Fruit fly (Drosophila melanogaster) whole organism, prepupa: ENCODE results near the gene RIOK1.

ENCODE experiments used
- Blimp-1 ChIP-seq: fragments of 200-800 bp; sonication (Bioruptor generic); optimal IDR thresholded peaks from 3 replicates; lab custom pipeline; 2017; ENCODE audit warnings: missing biosample characterization, missing genetic modification characterization, mild to moderate bottlenecking, moderate library complexity, missing genetic modification reagents
- CG10631 ChIP-seq: fragments of 200-800 bp; sonication (Bioruptor generic); optimal IDR thresholded peaks from 2 replicates; lab custom pipeline; 2016; ENCODE audit warnings: missing biosample characterization, missing genetic modification characterization
- CG10669 ChIP-seq: fragments of 200-800 bp; sonication (Bioruptor generic); optimal IDR thresholded peaks from 3 replicates; lab custom pipeline; 2018; ENCODE audit warnings: missing biosample characterization, mild to moderate bottlenecking, missing genetic modification characterization, moderate library complexity
- CG11294 ChIP-seq: fragments of 200-800 bp; sonication (Bioruptor generic); IDR thresholded peaks from 2 replicates; pipeline ENCODE4 v1.3.6; 2022; ENCODE audit warnings: missing biosample characterization, missing genetic modification characterization
- CG15336 ChIP-seq: fragments of 200-800 bp; sonication (Bioruptor generic); IDR thresholded peaks from 2 replicates; pipeline ENCODE4 v1.3.6; 2022; ENCODE audit warnings: missing biosample characterization, missing genetic modification characterization
- CG1621 ChIP-seq: fragments of 200-800 bp; sonication (Bioruptor generic); optimal IDR thresholded peaks from 3 replicates; lab custom pipeline; 2018; ENCODE audit warnings: missing biosample characterization, mild to moderate bottlenecking, missing genetic modification characterization
- CG16779 ChIP-seq: fragments of 200-800 bp; sonication (Bioruptor generic); optimal IDR thresholded peaks from 3 replicates; lab custom pipeline; 2017; ENCODE audit warnings: missing biosample characterization, mild to moderate bottlenecking, missing genetic modification characterization
- CG3032 ChIP-seq: fragments of 200-800 bp; optimal IDR thresholded peaks from 2 replicates; lab custom pipeline; 2019; ENCODE audit warnings: missing biosample characterization, mild to moderate bottlenecking, missing genetic modification characterization, moderate library complexity
- CG34406 ChIP-seq: fragments of 200-800 bp; sonication (Bioruptor generic); optimal IDR thresholded peaks from 3 replicates; lab custom pipeline; 2016; ENCODE audit warnings: missing biosample characterization, missing genetic modification characterization
- CG4318 ChIP-seq: fragments of 200-800 bp; sonication (Bioruptor generic); optimal IDR thresholded peaks from 3 replicates; lab custom pipeline; 2017; ENCODE audit warnings: missing biosample characterization, mild to moderate bottlenecking, missing genetic modification characterization
- CG6163 ChIP-seq: fragments of 200-800 bp; sonication (Bioruptor generic); IDR thresholded peaks from 3 replicates; pipeline ENCODE4 v1.3.6; 2022; ENCODE audit warnings: missing biosample characterization, missing genetic modification characterization
- CG6808 ChIP-seq: fragments of 200-800 bp; sonication (Bioruptor generic); optimal IDR thresholded peaks from 3 replicates; lab custom pipeline; 2017; ENCODE audit warnings: missing biosample characterization, missing genetic modification characterization, mild to moderate bottlenecking, moderate library complexity, missing genetic modification reagents
- CG6854 ChIP-seq: fragments of 200-800 bp; sonication (Bioruptor generic); optimal IDR thresholded peaks from 2 replicates; lab custom pipeline; 2017; ENCODE audit warnings: missing biosample characterization, mild to moderate bottlenecking, missing genetic modification characterization
- CG7368 ChIP-seq: fragments of 200-800 bp; sonication (Bioruptor generic); optimal IDR thresholded peaks from 3 replicates; lab custom pipeline; 2016; ENCODE audit warnings: missing biosample characterization, missing genetic modification characterization
- CG8119 ChIP-seq: fragments of 200-800 bp; sonication (Bioruptor generic); IDR thresholded peaks from 3 replicates; pipeline ENCODE4 v1.3.6; 2022; ENCODE audit warnings: missing biosample characterization, missing genetic modification characterization
- CG8319 ChIP-seq: fragments of 200-800 bp; sonication (Bioruptor generic); optimal IDR thresholded peaks from 3 replicates; lab custom pipeline; 2016; ENCODE audit warnings: missing biosample characterization, missing genetic modification characterization
- CG8632 ChIP-seq: fragments of 200-800 bp; sonication (Bioruptor generic); optimal IDR thresholded peaks from 3 replicates; lab custom pipeline; 2016; ENCODE audit warnings: missing biosample characterization, missing genetic modification characterization
- CG9139 ChIP-seq: fragments of 200-800 bp; sonication (Bioruptor generic); optimal IDR thresholded peaks from 3 replicates; lab custom pipeline; 2017; ENCODE audit warnings: missing biosample characterization, mild to moderate bottlenecking, missing genetic modification characterization
- Eip75B ChIP-seq: fragments of 200-800 bp; sonication (Bioruptor generic); optimal IDR thresholded peaks from 3 replicates; lab custom pipeline; 2016; ENCODE audit warnings: missing biosample characterization, missing genetic modification characterization
- Eip78C ChIP-seq: fragments of 200-800 bp; sonication (Bioruptor generic); peaks from one replicate; lab custom pipeline; 2016; ENCODE audit warnings: missing biosample characterization, missing genetic modification characterization
- Ets21C ChIP-seq: fragments of 200-800 bp; sonication (Bioruptor generic); optimal IDR thresholded peaks from 3 replicates; lab custom pipeline; 2016; ENCODE audit warnings: missing biosample characterization, missing genetic modification characterization
- Ets96B ChIP-seq: fragments of 200-800 bp; optimal IDR thresholded peaks from 2 replicates; lab custom pipeline; 2019; ENCODE audit warnings: missing biosample characterization, mild to moderate bottlenecking, missing genetic modification characterization, moderate library complexity
- Gug ChIP-seq: fragments of 200-800 bp; sonication (Bioruptor generic); IDR thresholded peaks from 2 replicates; pipeline ENCODE4 v1.3.6; 2022; ENCODE audit warnings: missing biosample characterization, missing genetic modification characterization
- Hr38 ChIP-seq: sonication (Bioruptor generic); optimal IDR thresholded peaks from 2 replicates; lab custom pipeline; 2016; ENCODE audit warnings: missing biosample characterization, missing genetic modification characterization
- Hr39 ChIP-seq: fragments of 200-800 bp; sonication (Bioruptor generic); optimal IDR thresholded peaks from 2 replicates; lab custom pipeline; 2016; ENCODE audit warnings: missing biosample characterization, missing genetic modification characterization
- Hr4 ChIP-seq: fragments of 200-800 bp; sonication (Bioruptor generic); optimal IDR thresholded peaks from 3 replicates; lab custom pipeline; 2016; ENCODE audit warnings: missing biosample characterization, missing genetic modification characterization
- Lpt ChIP-seq: fragments of 200-800 bp; sonication (Bioruptor generic); optimal IDR thresholded peaks from 3 replicates; lab custom pipeline; 2016; ENCODE audit warnings: missing biosample characterization, missing genetic modification characterization
- Met ChIP-seq: fragments of 200-800 bp; sonication (Bioruptor generic); optimal IDR thresholded peaks from 3 replicates; lab custom pipeline; 2016; ENCODE audit warnings: missing biosample characterization, missing genetic modification characterization
- OdsH ChIP-seq: fragments of 200-800 bp; sonication (Bioruptor generic); optimal IDR thresholded peaks from 3 replicates; lab custom pipeline; 2016; ENCODE audit warnings: missing biosample characterization, missing genetic modification characterization
- Sox102F ChIP-seq: fragments of 200-800 bp; sonication (Bioruptor generic); optimal IDR thresholded peaks from 2 replicates; lab custom pipeline; 2016; ENCODE audit warnings: missing biosample characterization, mild to moderate bottlenecking, missing genetic modification characterization
- Sox14 ChIP-seq: fragments of 200-800 bp; sonication (Bioruptor generic); optimal IDR thresholded peaks from 3 replicates; lab custom pipeline; 2016; ENCODE audit warnings: missing biosample characterization, missing genetic modification characterization
- achi ChIP-seq: fragments of 200-800 bp; sonication (Bioruptor generic); optimal IDR thresholded peaks from 3 replicates; lab custom pipeline; 2016; ENCODE audit warnings: missing biosample characterization, missing genetic modification characterization
- dac ChIP-seq: fragments of 200-800 bp; sonication (Bioruptor generic); optimal IDR thresholded peaks from 2 replicates; lab custom pipeline; 2017; ENCODE audit warnings: missing biosample characterization, mild to moderate bottlenecking, missing genetic modification characterization
- dsx ChIP-seq: fragments of 200-800 bp; optimal IDR thresholded peaks from 3 replicates; lab custom pipeline; 2019; ENCODE audit warnings: missing biosample characterization, mild to moderate bottlenecking, missing genetic modification characterization, moderate library complexity; ENCODE audit not compliant: poor library complexity, severe bottlenecking
- eg ChIP-seq: fragments of 200-800 bp; sonication (Bioruptor generic); IDR thresholded peaks from 3 replicates; pipeline ENCODE4 v1.3.6; 2022; ENCODE audit warnings: missing biosample characterization, missing genetic modification characterization
- esn ChIP-seq: fragments of 200-800 bp; sonication (Bioruptor generic); optimal IDR thresholded peaks from 2 replicates; lab custom pipeline; 2016; ENCODE audit warnings: missing biosample characterization, mild to moderate bottlenecking, missing genetic modification characterization, moderate library complexity
- fd59A ChIP-seq: fragments of 200-800 bp; sonication (Bioruptor generic); optimal IDR thresholded peaks from 2 replicates; lab custom pipeline; 2017; ENCODE audit warnings: missing biosample characterization, mild to moderate bottlenecking, missing genetic modification characterization, missing genetic modification reagents
- fkh ChIP-seq: fragments of 200-800 bp; sonication (Bioruptor generic); optimal IDR thresholded peaks from 3 replicates; lab custom pipeline; 2017; ENCODE audit warnings: missing biosample characterization, mild to moderate bottlenecking, missing genetic modification characterization, moderate library complexity
- lz ChIP-seq: fragments of 200-800 bp; sonication (Bioruptor generic); optimal IDR thresholded peaks from 3 replicates; lab custom pipeline; 2016; ENCODE audit warnings: missing biosample characterization, missing genetic modification characterization
- net ChIP-seq: fragments of 200-800 bp; sonication (Bioruptor generic); optimal IDR thresholded peaks from 3 replicates; lab custom pipeline; 2016; ENCODE audit warnings: missing biosample characterization, missing genetic modification characterization
- spab ChIP-seq: fragments of 200-800 bp; sonication (Bioruptor generic); optimal IDR thresholded peaks from 2 replicates; lab custom pipeline; 2017; ENCODE audit warnings: missing biosample characterization, mild to moderate bottlenecking, missing genetic modification characterization, missing genetic modification reagents
- svp ChIP-seq: fragments of 200-800 bp; sonication (Bioruptor generic); peaks from one replicate; lab custom pipeline; 2016; ENCODE audit warnings: missing biosample characterization, missing genetic modification characterization
- topi ChIP-seq: fragments of 200-800 bp; sonication (Bioruptor generic); optimal IDR thresholded peaks from 3 replicates; lab custom pipeline; 2016; ENCODE audit warnings: missing biosample characterization, missing genetic modification characterization
- vri ChIP-seq: fragments of 200-800 bp; sonication (Bioruptor generic); optimal IDR thresholded peaks from 3 replicates; lab custom pipeline; 2016; ENCODE audit warnings: missing biosample characterization, mild to moderate bottlenecking, missing genetic modification characterization

The RIOK1 gene

DNA sequence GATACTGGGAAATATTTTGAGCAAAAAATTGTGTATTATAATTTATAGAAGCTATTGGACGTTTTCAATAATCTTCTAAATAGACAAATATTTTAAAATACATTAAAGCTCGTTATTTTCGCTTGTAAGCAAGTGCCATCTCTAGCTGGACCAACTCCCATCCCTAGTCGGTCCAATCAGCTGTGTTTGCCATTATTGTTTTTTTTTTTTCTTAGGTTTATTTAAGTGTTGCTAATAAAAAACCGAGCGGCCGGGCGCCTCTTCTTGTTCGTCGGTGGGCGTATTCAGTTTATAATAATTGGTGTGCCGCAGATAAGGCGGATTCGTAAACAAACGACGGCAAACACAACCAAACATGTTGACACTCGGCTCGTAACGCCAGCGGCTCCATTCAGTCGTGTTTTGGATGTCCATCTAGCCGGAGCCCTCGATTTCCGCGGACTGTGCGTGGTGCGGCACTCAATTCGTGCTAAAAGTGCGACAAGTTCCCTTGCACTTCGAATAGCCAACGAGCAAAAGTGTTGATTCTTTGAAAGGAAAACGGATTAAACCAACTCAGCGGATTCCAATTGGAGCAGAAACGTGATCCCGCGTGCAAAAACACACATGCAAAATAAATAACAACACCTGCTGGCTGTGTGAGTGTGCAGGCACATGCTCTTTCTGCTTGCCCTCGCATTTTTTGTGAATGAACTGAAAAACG is 35.7 kb upstream of the RIOK1 start, which contains the start of gene Sugb (continued):
- TF ChIP-seq Gug (GFP tag; lab: Robert Waterston, UW) (peak; percentile 25; the same call in 1 of the 2 replicates), svp (GFP tag; lab: Kevin White, UChicago) (peak; percentile 89), Hr38 (no peak), lz (GFP tag; lab: Kevin White, UChicago) (peak; percentile 74), CG6854 (GFP tag; lab: Kevin White, UChicago) (no peak), Ets96B (tag; lab: Kevin White, UChicago) (peak; percentile 33), Met (GFP tag; lab: Kevin White, UChicago) (peak; percentile 70), CG11294 (no peak), dsx (GFP tag; lab: Kevin White, UChicago) (no peak), CG16779 (tag; lab: Kevin White, UChicago) (peak; percentile 76), CG8632 (peak; percentile 53), Ets21C (peak; percentile 43), Eip75B (GFP tag; lab: Kevin White, UChicago) (peak; percentile 77), achi (peak; percentile 76), Hr4 (GFP tag; lab: Kevin White, UChicago) (peak; percentile 80), net (peak; percentile 68), CG1621 (tag; lab: Kevin White, UChicago) (peak; percentile 53), CG10669 (GFP tag; lab: Kevin White, UChicago) (no peak), dac (GFP tag; lab: Kevin White, UChicago) (peak; percentile 18), CG6163 (peak; percentile 82)

DNA sequence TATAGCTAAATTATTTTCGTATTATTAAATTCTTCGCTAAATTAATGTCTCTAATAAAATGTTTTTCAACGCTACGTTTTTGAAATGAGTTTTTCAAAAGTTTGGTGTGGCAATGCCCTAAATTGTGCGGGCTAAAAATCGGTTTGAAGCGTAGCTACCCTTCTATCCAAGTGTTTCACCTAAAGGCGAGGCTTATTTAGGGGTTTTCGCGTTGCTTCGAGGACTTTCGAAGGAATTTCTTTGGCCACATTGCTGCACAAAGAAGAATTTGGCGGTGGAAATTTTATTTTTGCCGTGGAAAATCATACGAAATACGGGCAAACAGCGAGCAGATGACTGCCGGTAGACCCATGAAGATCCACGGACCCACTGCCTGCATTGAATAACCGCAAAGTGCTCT is 33.5 kb upstream of the RIOK1 start, which contains the start of gene TfIIEalpha:
Gene TfIIEalpha (plus strand): TSS at position 245 of the 400 bp plus-strand sequence.
- TF ChIP-seq CG1621 (tag; lab: Kevin White, UChicago) (no peak), topi (GFP tag; lab: Kevin White, UChicago) (peak; percentile 20), OdsH (no peak), Hr39 (GFP tag; lab: Kevin White, UChicago) (no peak), CG10631 (GFP tag; lab: Kevin White, UChicago) (no peak), esn (GFP tag; lab: Kevin White, UChicago) (no peak), svp (GFP tag; lab: Kevin White, UChicago) (peak; percentile 55), CG16779 (tag; lab: Kevin White, UChicago) (no peak), CG11294 (no peak), Eip78C (GFP tag; lab: Kevin White, UChicago) (no peak), CG8319 (GFP tag; lab: Kevin White, UChicago) (no peak), CG3032 (tag; lab: Kevin White, UChicago) (peak; percentile 25), CG6163 (no peak), fkh (no peak), lz (GFP tag; lab: Kevin White, UChicago) (no peak), Hr38 (no peak), CG4318 (GFP tag; lab: Kevin White, UChicago) (no peak), dsx (GFP tag; lab: Kevin White, UChicago) (no peak), CG8119 (GFP tag; lab: Robert Waterston, UW) (no peak), achi (no peak), Sox14 (GFP tag; lab: Kevin White, UChicago) (peak; percentile 87), CG34406 (GFP tag; lab: Kevin White, UChicago) (no peak), CG9139 (GFP tag; lab: Kevin White, UChicago) (no peak), Met (GFP tag; lab: Kevin White, UChicago) (no peak), Eip75B (GFP tag; lab: Kevin White, UChicago) (no peak), eg (GFP tag; lab: Robert Waterston, UW) (no peak), vri (GFP tag; lab: Kevin White, UChicago) (no peak)

DNA sequence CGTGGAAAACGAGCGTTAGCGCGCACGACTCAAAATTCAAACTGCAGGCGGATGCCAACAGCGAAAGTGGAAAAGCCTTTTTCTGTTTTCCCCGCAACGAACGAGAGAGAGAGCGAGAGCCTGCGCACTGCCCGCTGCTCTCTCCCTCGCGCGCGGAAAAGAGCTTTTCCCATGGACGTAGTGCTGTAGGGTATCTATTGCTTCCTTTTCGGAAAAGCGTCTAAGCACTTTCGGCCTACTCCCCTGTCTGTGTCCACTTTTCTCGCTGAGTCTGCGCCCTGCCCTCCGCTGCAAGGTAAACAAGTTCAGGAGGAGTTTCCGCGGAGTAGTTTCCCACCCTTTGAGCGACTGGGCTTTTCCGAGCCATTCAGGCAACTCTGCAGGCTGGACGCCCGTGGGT is 32.0 kb upstream of the RIOK1 start, which contains the start of gene CG32085:
Gene CG32085 (minus strand): TSS at position 47 of the 400 bp plus-strand sequence.
- TF ChIP-seq achi (peak; percentile 19), OdsH (peak; percentile 18), spab (GFP tag; lab: Kevin White, UChicago) (no peak), Ets96B (tag; lab: Kevin White, UChicago) (no peak), CG34406 (GFP tag; lab: Kevin White, UChicago) (no peak), Sox102F (GFP tag; lab: Kevin White, UChicago) (no peak), lz (GFP tag; lab: Kevin White, UChicago) (no peak), CG6808 (GFP tag; lab: Kevin White, UChicago) (no peak), CG7368 (GFP tag; lab: Kevin White, UChicago) (no peak), CG10631 (GFP tag; lab: Kevin White, UChicago) (no peak), CG4318 (GFP tag; lab: Kevin White, UChicago) (no peak), Lpt (GFP tag; lab: Kevin White, UChicago) (no peak), Sox14 (GFP tag; lab: Kevin White, UChicago) (no peak), Blimp-1 (GFP tag; lab: Kevin White, UChicago) (no peak), CG15336 (GFP tag; lab: Robert Waterston, UW) (no peak; the same call in 1 of the 2 replicates), CG11294 (peak; percentile 62; the same call in 1 of the 2 replicates), Hr4 (GFP tag; lab: Kevin White, UChicago) (peak; percentile 44), CG6854 (GFP tag; lab: Kevin White, UChicago) (no peak), Eip78C (GFP tag; lab: Kevin White, UChicago) (peak; percentile 70), fd59A (no peak), CG9139 (GFP tag; lab: Kevin White, UChicago) (no peak), CG8319 (GFP tag; lab: Kevin White, UChicago) (no peak)
